Worm (Caenorhabditis elegans): ENCODE data around the gene F53F8.5.
A peak's percentile ranks its signal among the peaks of the same experiment; 100 is the strongest.

The F53F8.5 gene

DNA sequence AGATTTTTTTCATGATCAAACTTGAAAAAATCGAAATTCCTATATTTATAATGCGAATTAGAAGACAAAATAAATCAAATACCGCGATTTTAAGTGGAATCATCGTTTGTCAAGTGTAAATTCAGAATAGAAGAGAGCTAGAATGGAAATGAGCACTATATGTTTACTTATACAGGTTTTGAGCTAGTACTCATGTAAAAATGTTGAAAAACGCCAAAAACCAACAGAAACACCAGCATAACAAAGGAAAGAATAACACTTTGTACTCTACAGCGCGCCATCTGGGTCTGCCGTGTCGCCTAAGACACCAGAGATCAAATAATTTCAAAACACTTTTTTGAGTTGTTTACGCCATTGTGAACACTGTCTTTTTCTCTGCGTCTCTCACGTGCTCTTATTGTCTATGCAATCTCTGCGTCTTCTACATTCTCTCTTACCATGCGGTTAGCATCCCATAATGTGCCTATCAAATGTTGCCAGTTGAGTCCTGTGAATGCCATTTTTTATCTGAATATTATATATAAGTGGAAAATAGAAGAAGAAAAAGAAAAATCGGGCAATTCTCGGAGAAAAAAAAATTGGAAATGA, 25.0 kb upstream of the F53F8.5 start, which contains the start of gene ipla-3 (continued):
- TF ChIP-seq lin-29 (GFP tag; IDR thresholded peaks at IDR 0.05) (no peak), rbr-2 (tag; optimal IDR thresholded peaks at IDR 0.05) (peak; percentile 62), ceh-28 (tag; optimal IDR thresholded peaks at IDR 0.05) (no peak), daf-19 (GFP tag; conservative IDR thresholded peaks at IDR 0.05) (no peak), nhr-42 (GFP tag; IDR thresholded peaks at IDR 0.05) (no peak), ztf-7 (tag; optimal IDR thresholded peaks at IDR 0.05) (no peak), zip-11 (GFP tag; IDR thresholded peaks at IDR 0.05) (no peak), unc-39 (tag; optimal IDR thresholded peaks at IDR 0.05) (no peak), zfp-3 (GFP tag; conservative IDR thresholded peaks at IDR 0.05) (peak; percentile 65; the same call in 1 of the 2 replicates), lin-15B (tag; optimal IDR thresholded peaks at IDR 0.05) (no peak), daf-12 (tag; optimal IDR thresholded peaks at IDR 0.05) (no peak)

DNA sequence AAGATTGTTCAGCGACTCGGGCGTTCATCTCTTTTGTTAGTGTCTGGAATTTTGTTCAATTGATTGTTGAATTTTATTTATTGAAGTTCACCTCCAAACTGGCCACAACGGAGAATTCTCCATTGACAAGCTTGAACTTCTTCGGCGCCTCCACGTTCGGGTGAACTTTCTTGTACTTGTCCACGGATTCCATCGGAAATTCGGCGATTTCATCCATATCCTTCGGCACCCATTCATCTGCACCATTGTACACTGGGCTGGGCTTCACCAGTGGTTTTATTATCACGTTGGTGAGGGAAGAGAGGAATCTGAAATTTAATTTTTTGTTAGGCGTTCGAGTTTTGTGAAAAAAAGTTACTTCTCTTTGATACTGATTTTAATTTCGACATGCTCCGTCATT, 23.6 kb upstream of the F53F8.5 start:
- peak; percentile 92 for TF ChIP-seq aha-1 (tag)
- no peak for TF ChIP-seq daf-12 (tag; optimal IDR thresholded peaks at IDR 0.05)

DNA sequence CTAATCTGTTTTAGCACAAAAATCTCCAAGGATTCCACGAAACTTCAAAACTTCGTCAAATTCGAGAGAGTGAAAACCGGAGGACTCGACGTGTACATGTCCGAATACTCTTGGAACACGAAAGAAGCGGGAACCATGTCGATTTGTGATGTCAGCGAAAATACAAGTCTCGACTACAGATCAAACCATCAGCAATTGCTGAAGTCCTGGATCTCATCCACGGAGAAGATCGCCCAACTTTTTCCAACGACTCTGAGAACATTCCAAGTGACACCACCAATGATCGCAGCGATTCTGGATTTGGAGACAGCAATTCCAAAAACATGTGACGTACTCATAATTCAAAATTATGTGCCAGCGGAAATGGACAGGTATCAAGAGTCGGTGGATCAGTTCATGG, 18.6 kb upstream of the F53F8.5 start:
- TF ChIP-seq daf-12 (tag; optimal IDR thresholded peaks at IDR 0.05) (no peak), aha-1 (tag) (peak; percentile 82), lin-1 (GFP tag; IDR thresholded peaks at IDR 0.05) (no peak), unc-62 (GFP tag; optimal IDR thresholded peaks at IDR 0.05 in 1 of 2) (peak in 1 of 2 experiments; percentile 73), unc-62 (tag; optimal IDR thresholded peaks at IDR 0.05) (no peak)

DNA sequence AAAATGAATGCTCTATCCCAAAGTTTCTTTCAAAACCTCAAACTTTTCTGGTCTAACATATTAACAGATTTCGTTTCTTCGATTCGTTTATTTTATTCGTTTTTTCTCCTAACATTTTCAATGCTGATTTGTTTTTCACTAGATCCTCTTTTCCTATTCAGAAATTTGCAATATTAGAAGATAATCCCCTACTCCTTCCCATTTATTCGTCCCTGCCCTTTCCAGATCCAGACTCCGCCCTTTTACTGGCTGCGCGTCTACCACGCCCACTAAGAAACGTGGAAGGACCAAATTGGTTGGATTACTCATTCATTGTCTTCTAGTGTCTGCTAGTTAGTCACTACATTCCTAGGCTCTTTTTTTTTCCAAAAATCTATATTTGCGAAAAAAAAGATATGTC, 18.1 kb upstream of the F53F8.5 start, which contains the start of gene Y44A6C.2:
Gene Y44A6C.2 (plus strand): TSS at position 301 of the 400 bp plus-strand sequence.
- no peak for TF ChIP-seq mdt-29 (GFP tag; IDR thresholded peaks at IDR 0.05)
- TF ChIP-seq Y5F2A.4 (GFP tag; optimal IDR thresholded peaks at IDR 0.05) = no peak
- no peak for TF ChIP-seq dmd-6 (GFP tag; IDR thresholded peaks at IDR 0.05)
- TF ChIP-seq daf-8 (GFP tag; IDR thresholded peaks at IDR 0.05) = no peak
- TF ChIP-seq hif-1 (tag; optimal IDR thresholded peaks at IDR 0.05) = no peak
- TF ChIP-seq lin-29 (GFP tag; IDR thresholded peaks at IDR 0.05) = no peak
- no peak for TF ChIP-seq T26A8.4 (GFP tag; IDR thresholded peaks at IDR 0.05)

DNA sequence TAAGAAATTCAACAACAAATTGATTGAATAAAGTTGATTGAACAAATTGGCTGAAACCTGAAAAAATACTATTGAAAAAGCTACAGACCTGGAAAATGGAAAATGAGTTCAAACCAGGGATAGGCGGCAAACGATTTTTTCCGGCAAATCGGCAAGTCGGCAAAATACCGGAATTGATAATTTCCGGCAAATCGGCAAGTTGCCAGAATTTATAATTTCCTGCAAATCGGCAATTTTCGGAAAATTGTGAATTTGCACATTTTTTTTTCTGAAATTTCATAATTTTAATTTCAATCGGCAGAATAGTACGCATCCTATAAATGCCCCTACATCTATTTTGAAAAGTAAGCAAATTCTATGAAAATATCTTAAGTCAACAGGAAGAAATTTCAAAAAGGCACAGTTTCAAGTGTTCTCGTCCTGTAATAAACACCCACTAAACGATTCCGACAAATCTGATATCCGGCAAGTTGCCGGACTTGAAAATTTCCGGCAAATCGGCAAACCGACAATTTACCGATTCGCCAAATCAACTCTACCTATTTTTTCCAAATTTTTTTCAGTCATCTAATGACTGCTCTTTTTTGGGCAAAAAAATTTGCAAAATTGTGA, 13.1 kb upstream of the F53F8.5 start:
- TF ChIP-seq ceh-28 (tag; optimal IDR thresholded peaks at IDR 0.05) (no peak), Y75B8A.6 (GFP tag; IDR thresholded peaks at IDR 0.05) (0 out of 2 replicates have a peak, but pooled peaks have one; percentile 13), mep-1 (tag; optimal IDR thresholded peaks at IDR 0.05) (peak; percentile 6), T26A8.4 (GFP tag; IDR thresholded peaks at IDR 0.05) (peak; percentile 55), lin-1 (GFP tag; IDR thresholded peaks at IDR 0.05) (0 out of 2 replicates have a peak, but pooled peaks have one; percentile 43), ztf-11 (tag; optimal IDR thresholded peaks at IDR 0.05) (no peak), nhr-48 (tag; optimal IDR thresholded peaks at IDR 0.05) (peak; percentile 4), nhr-237 (tag; optimal IDR thresholded peaks at IDR 0.05) (no peak), mes-2 (tag; optimal IDR thresholded peaks at IDR 0.05; ENCODE audit: poor library complexity, severe bottlenecking) (peak; percentile 9), snpc-1.2 (GFP tag; IDR thresholded peaks at IDR 0.05) (0 out of 2 replicates have a peak, but pooled peaks have one; percentile 19), madf-5 (GFP tag; IDR thresholded peaks at IDR 0.05) (0 out of 4 replicates have a peak, but pooled peaks of 1 of the 2 experiments have one; percentile 11), R02D3.7 (tag; optimal IDR thresholded peaks at IDR 0.05) (no peak), dpl-1 (GFP tag; optimal IDR thresholded peaks at IDR 0.05) (no peak), ZK337.2 (GFP tag; IDR thresholded peaks at IDR 0.05) (no peak), ama-1 (optimal IDR thresholded peaks at IDR 0.05) (peak; percentile 64), zfp-3 (GFP tag; conservative IDR thresholded peaks at IDR 0.05) (0 out of 2 replicates have a peak, but pooled peaks have one; percentile 47), daf-16 (GFP tag; optimal IDR thresholded peaks at IDR 0.05) (peak in 1 of 2 experiments; percentile 63), daf-16 (tag; optimal IDR thresholded peaks at IDR 0.05) (no peak), hif-1 (tag; optimal IDR thresholded peaks at IDR 0.05) (peak in 1 of 2 experiments; percentile 45), vab-7 (GFP tag; IDR thresholded peaks at IDR 0.05) (no peak), dmd-6 (GFP tag; IDR thresholded peaks at IDR 0.05) (0 out of 2 replicates have a peak, but pooled peaks have one; percentile 13), dmd-9 (GFP tag; IDR thresholded peaks at IDR 0.05) (peak; percentile 56; the same call in 1 of the 2 replicates)

Data from whole organism, L4 larva.